Fruit fly (Drosophila melanogaster): Measurements from ENCODE around the gene da.

The da gene

dm6 chr2L:10386208-10386805, 1.6 kb upstream of the da start, which contains the start of the genes Cdk1 and mRpS7 (continued):
- no peak for TF ChIP-seq CG6854 (GFP tag; optimal IDR thresholded peaks at IDR 0.05)
- peak; percentile 22 for TF ChIP-seq CG7368 (GFP tag; optimal IDR thresholded peaks at IDR 0.05)
- peak; percentile 74 for TF ChIP-seq topi (GFP tag; optimal IDR thresholded peaks at IDR 0.05)
- peak in 1 of 2 experiments; percentile 69 for TF ChIP-seq salr (GFP tag; optimal IDR thresholded peaks at IDR 0.05)
- peak; percentile 28 for TF ChIP-seq dac (GFP tag; optimal IDR thresholded peaks at IDR 0.05)
- peak; percentile 91 for TF ChIP-seq Eip78C (GFP tag)
- TF ChIP-seq esn (GFP tag; optimal IDR thresholded peaks at IDR 0.05) = peak; percentile 77
- TF ChIP-seq CG10669 (GFP tag; optimal IDR thresholded peaks at IDR 0.05) = peak; percentile 67
- TF ChIP-seq acj6 (GFP tag; optimal IDR thresholded peaks at IDR 0.05) = peak; percentile 68
- peak; percentile 78 for TF ChIP-seq pdm3 (GFP tag; optimal IDR thresholded peaks at IDR 0.05)
- TF ChIP-seq Sox14 (GFP tag; optimal IDR thresholded peaks at IDR 0.05) = peak; percentile 74

DNA sequence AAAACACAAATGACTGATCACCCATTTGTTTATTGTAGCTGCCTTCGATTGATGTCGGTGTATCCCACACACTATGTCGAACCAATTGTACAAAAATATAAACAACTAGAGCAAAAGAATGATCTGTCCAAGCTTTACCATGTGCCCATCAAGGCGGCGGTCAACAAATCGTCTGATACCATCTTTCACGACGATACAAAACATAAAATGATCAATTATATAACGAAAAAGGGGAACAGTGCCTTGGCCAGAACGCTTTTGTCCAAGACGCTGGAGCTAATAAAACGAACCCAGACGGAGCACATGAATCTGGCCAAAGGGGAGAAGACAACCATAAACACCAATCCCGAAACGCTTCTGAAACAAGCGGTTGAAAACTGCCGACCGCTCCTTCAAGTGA, 1.1 kb upstream of the da start:
- TF ChIP-seq spab (GFP tag; optimal IDR thresholded peaks at IDR 0.05) (no peak), fd59A (GFP tag; optimal IDR thresholded peaks at IDR 0.05) (no peak), Sox15 (GFP tag; optimal IDR thresholded peaks at IDR 0.05) (no peak), CG6792 (GFP tag; optimal IDR thresholded peaks at IDR 0.05) (no peak), acj6 (GFP tag; optimal IDR thresholded peaks at IDR 0.05) (no peak), pdm3 (GFP tag; optimal IDR thresholded peaks at IDR 0.05) (no peak), CG8632 (GFP tag; optimal IDR thresholded peaks at IDR 0.05) (no peak), CG10631 (GFP tag; optimal IDR thresholded peaks at IDR 0.05) (no peak), Sox14 (GFP tag; optimal IDR thresholded peaks at IDR 0.05) (no peak), CG10669 (GFP tag; optimal IDR thresholded peaks at IDR 0.05) (no peak), net (GFP tag; optimal IDR thresholded peaks at IDR 0.05) (no peak), topi (GFP tag; optimal IDR thresholded peaks at IDR 0.05) (no peak), CG6276 (GFP tag; optimal IDR thresholded peaks at IDR 0.05) (no peak), Smox (GFP tag; optimal IDR thresholded peaks at IDR 0.05) (no peak), Eip93F (GFP tag; optimal IDR thresholded peaks at IDR 0.05) (no peak), CG15336 (GFP tag; IDR thresholded peaks at IDR 0.05) (no peak), Eip75B (GFP tag; optimal IDR thresholded peaks at IDR 0.05) (no peak), salr (GFP tag; optimal IDR thresholded peaks at IDR 0.05) (no peak)

DNA sequence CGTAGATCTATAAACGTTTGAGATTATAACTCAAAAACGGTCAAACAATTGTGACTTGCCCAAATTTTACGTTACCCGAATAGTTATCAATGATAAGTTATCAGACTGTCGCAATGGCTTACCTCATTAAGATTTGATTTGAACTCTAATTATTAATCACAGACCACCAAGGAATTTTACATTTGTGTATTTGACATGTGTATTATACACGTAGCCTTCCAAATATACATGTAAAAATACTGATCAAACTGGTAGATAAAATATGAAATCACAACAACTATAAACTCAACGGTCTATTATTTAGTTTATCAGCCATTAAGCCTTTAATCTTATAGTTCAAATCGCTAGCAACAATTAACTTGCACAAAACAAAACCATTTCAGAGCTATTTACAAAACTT, 5.6 kb downstream of the da start:
- TF ChIP-seq CG6854 (GFP tag; optimal IDR thresholded peaks at IDR 0.05) (no peak), vri (GFP tag; optimal IDR thresholded peaks at IDR 0.05) (peak; percentile 18), CG6808 (GFP tag; optimal IDR thresholded peaks at IDR 0.05) (no peak), Lpt (GFP tag; optimal IDR thresholded peaks at IDR 0.05) (no peak), Sox14 (GFP tag; optimal IDR thresholded peaks at IDR 0.05) (no peak), Hr39 (GFP tag; optimal IDR thresholded peaks at IDR 0.05) (no peak), CG6792 (GFP tag; optimal IDR thresholded peaks at IDR 0.05) (no peak)

dm6 chr2L:10395035-10395434, 7.1 kb downstream of the da start:
- TF ChIP-seq esn (GFP tag; optimal IDR thresholded peaks at IDR 0.05) (no peak), Hr38 (GFP tag; optimal IDR thresholded peaks at IDR 0.05) (no peak), Lpt (GFP tag; optimal IDR thresholded peaks at IDR 0.05) (no peak), Sox15 (GFP tag; optimal IDR thresholded peaks at IDR 0.05) (no peak), CG6163 (GFP tag; IDR thresholded peaks at IDR 0.05) (no peak), Sox102F (GFP tag; optimal IDR thresholded peaks at IDR 0.05) (no peak), Smox (GFP tag; optimal IDR thresholded peaks at IDR 0.05) (no peak)

- TF ChIP-seq Eip78C (GFP tag) = peak; percentile 64
- TF ChIP-seq CG3032 (tag; optimal IDR thresholded peaks at IDR 0.05) = no peak
- TF ChIP-seq ss (GFP tag; optimal IDR thresholded peaks at IDR 0.05) = peak; percentile 11 to 40
- no peak for TF ChIP-seq OdsH (GFP tag; optimal IDR thresholded peaks at IDR 0.05)
- TF ChIP-seq Eip93F (GFP tag; optimal IDR thresholded peaks at IDR 0.05) = peak; percentile 18
- peak; percentile 55 for TF ChIP-seq vri (GFP tag; optimal IDR thresholded peaks at IDR 0.05)
- TF ChIP-seq esn (GFP tag; optimal IDR thresholded peaks at IDR 0.05) = no peak
- peak; percentile 4 for TF ChIP-seq CG6808 (GFP tag; optimal IDR thresholded peaks at IDR 0.05)
Observed at dm6 chr2L:10395642-10396487, 8.0 kb downstream of the da start, which contains the start of gene Mdh1. Gene Mdh1 (minus strand): TSS chr2L:10396332.
